Worm (Caenorhabditis elegans) whole organism, L4/young adult: ENCODE results near the gene kreg-1.

ENCODE experiments used
- W03F9.2 ChIP-seq: fragments of 150-350 bp; optimal IDR thresholded peaks from 2 replicates; lab custom pipeline; 2014; ENCODE audit warnings: missing biosample characterization, missing genetic modification characterization
- dao-5 ChIP-seq: sonication (generic microtip); optimal IDR thresholded peaks from 2 replicates; lab custom pipeline; 2016; ENCODE audit warnings: missing genotype, missing genetic modification characterization, moderate library complexity, missing compliant biosample characterization
- him-1 ChIP-seq: sonication (generic microtip); optimal IDR thresholded peaks from 2 replicates; lab custom pipeline; 2016; ENCODE audit warnings: missing genotype, missing genetic modification reagents, missing genetic modification characterization, missing compliant biosample characterization

- TF ChIP-seq him-1 (tag; lab: Kevin White, UChicago) (no peak), W03F9.2 (tag; lab: Kevin White, UChicago) (no peak), dao-5 (tag; lab: Kevin White, UChicago) (no peak)
Measured at ce11 chrX:8703664-8704356, 5.8 kb upstream of the kreg-1 start, which contains the start of gene jbts-14.
